Worm (Caenorhabditis elegans) whole organism, L2 larva: Measurements from ENCODE around the gene F07F6.7.

Experiments
- alr-1 ChIP-seq: fragments of 150-350 bp; optimal IDR thresholded peaks from 2 replicates; lab custom pipeline; 2014; ENCODE audit warnings: missing biosample characterization, missing genetic modification characterization
- ama-1 ChIP-seq: fragments of 150-350 bp; optimal IDR thresholded peaks from 2 replicates; lab custom pipeline; 2018; ENCODE audit warnings: inconsistent platforms
- ceh-82 ChIP-seq: fragments of 150-350 bp; optimal IDR thresholded peaks from 2 replicates; lab custom pipeline; 2014; ENCODE audit warnings: missing biosample characterization, missing genetic modification characterization
- gmeb-1 ChIP-seq: fragments of 150-350 bp; optimal IDR thresholded peaks from 2 replicates; lab custom pipeline; 2014; ENCODE audit warnings: missing biosample characterization, missing genetic modification characterization
- lin-39 ChIP-seq: fragments of 150-350 bp; optimal IDR thresholded peaks from 2 replicates; lab custom pipeline; 2014; ENCODE audit warnings: missing biosample characterization, missing genetic modification reagents, missing genetic modification characterization
- nhr-25 ChIP-seq: fragments of 150-350 bp; sonication (generic microtip); optimal IDR thresholded peaks from 3 replicates; lab custom pipeline; 2014; ENCODE audit warnings: missing biosample characterization, missing genetic modification characterization
- nhr-77 ChIP-seq: fragments of 150-350 bp; optimal IDR thresholded peaks from 2 replicates; lab custom pipeline; 2014; ENCODE audit warnings: missing biosample characterization, missing genetic modification characterization
- zag-1 ChIP-seq: fragments of 150-350 bp; optimal IDR thresholded peaks from 2 replicates; lab custom pipeline; 2014; ENCODE audit warnings: missing biosample characterization, missing genetic modification characterization
- ztf-11 ChIP-seq: sonication (generic microtip); optimal IDR thresholded peaks from 2 replicates; lab custom pipeline; 2017; ENCODE audit warnings: missing biosample characterization, missing genetic modification characterization
- ztf-4 ChIP-seq: fragments of 150-350 bp; optimal IDR thresholded peaks from 2 replicates; lab custom pipeline; 2014; ENCODE audit warnings: missing biosample characterization, missing genetic modification characterization

DNA sequence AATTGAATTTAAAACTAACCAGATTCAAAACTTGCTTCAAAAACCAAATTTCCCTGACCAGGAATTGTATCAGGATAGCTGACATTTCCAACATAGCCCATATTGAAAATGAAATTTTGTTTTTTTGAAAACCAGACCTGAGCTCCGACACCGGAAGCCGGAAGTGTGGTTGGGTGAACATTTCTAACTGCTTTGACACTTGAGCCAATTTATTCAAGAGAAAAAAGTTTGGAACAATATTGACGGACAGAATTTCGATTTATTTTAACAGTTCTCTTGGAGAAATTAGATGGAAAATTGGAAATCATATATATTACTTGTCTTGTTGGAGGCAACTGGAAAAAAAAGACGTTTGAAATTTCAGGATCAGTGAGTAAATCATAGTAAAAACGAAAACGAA, 36.4 kb downstream of the F07F6.7 start, which contains the start of gene ccpp-6:
- TF ChIP-seq ama-1 (no peak), nhr-77 (no peak), zag-1 (tag; lab: Kevin White, UChicago) (no peak), nhr-25 (tag; lab: Kevin White, UChicago) (no peak), ceh-82 (tag; lab: Kevin White, UChicago) (no peak), ztf-11 (tag; lab: Kevin White, UChicago) (no peak), alr-1 (tag; lab: Kevin White, UChicago) (no peak), gmeb-1 (tag; lab: Kevin White, UChicago) (no peak), ztf-4 (no peak), lin-39 (no peak)
